Worm (Caenorhabditis elegans): ENCODE measurements around the gene fbxa-24.

The fbxa-24 gene

DNA sequence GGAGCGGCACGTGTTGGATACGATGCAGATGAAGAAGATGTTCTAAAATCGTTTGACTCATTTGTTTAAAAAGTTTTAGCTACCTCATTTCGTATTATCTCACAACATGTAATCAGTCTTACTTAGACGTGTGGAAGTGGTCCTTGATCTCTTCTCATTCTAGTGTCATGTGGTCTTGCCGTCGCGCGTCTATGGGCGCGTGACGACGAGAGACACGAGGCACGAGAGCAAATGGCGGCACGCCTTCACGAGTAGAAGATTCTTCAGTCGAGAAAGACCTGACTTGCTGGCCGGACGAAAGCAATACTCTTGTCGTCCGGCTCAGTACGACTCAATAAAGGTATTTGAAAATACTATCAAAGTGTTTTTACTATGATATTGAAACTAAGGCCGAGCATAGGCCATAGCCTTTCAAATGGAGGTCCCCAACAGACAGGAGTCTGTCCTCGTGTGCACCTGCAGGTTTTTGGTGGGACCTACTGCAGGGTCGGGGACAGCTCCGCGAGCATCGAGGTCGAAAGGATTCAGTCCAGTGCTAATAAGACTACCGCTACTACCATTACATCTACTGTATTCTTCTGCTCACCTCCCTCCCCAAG is at the start of gene fbxa-24:
Gene fbxa-24 (plus strand): TSS at position 276 of the 599 bp plus-strand sequence.
- peak; percentile 7 for TF ChIP-seq rnt-1 (tag; optimal IDR thresholded peaks at IDR 0.05)
- peak in 1 of 2 experiments; percentile 6 for TF ChIP-seq lin-35 (GFP tag; optimal IDR thresholded peaks at IDR 0.05)
- TF ChIP-seq nhr-71 (tag; optimal IDR thresholded peaks at IDR 0.05): peak; percentile 57
- peak; percentile 77 for TF ChIP-seq lin-14 (GFP tag; optimal IDR thresholded peaks at IDR 0.05)
- TF ChIP-seq dpl-1 (GFP tag; optimal IDR thresholded peaks at IDR 0.05): peak in 1 of 3 experiments; percentile 34
- peak; percentile 33 for TF ChIP-seq swsn-7 (tag; optimal IDR thresholded peaks at IDR 0.05)
- TF ChIP-seq nhr-19 (GFP tag; conservative IDR thresholded peaks at IDR 0.05): peak; percentile 58
- TF ChIP-seq xbp-1 (tag; optimal IDR thresholded peaks at IDR 0.05): peak; percentile 4
- TF ChIP-seq isw-1 (GFP tag; IDR thresholded peaks at IDR 0.05): peak; percentile 27
- TF ChIP-seq snu-23 (GFP tag; optimal IDR thresholded peaks at IDR 0.05): peak; percentile 30
- peak; percentile 9 for TF ChIP-seq dsc-1 (tag; optimal IDR thresholded peaks at IDR 0.05)
- TF ChIP-seq lsy-2 (tag; optimal IDR thresholded peaks at IDR 0.05): peak; percentile 30 to 46
- TF ChIP-seq mep-1 (tag; optimal IDR thresholded peaks at IDR 0.05): peak; percentile 38
- TF ChIP-seq F16B12.6 (tag; optimal IDR thresholded peaks at IDR 0.05): peak; percentile 6
- TF ChIP-seq nhr-47 (tag; optimal IDR thresholded peaks at IDR 0.05): peak; percentile 37
- TF ChIP-seq nhr-85 (tag): peak; percentile 65
- TF ChIP-seq efl-1 (optimal IDR thresholded peaks at IDR 0.05): peak; percentile 41 to 55
- TF ChIP-seq efl-1 (GFP tag; optimal IDR thresholded peaks at IDR 0.05 in 1 of 2): peak; percentile 22 to 50
- peak; percentile 6 for TF ChIP-seq egl-13 (tag; optimal IDR thresholded peaks at IDR 0.05)
- peak; percentile 72 for TF ChIP-seq fkh-8 (tag; optimal IDR thresholded peaks at IDR 0.05)
- peak; percentile 31 for TF ChIP-seq tbx-2 (tag; optimal IDR thresholded peaks at IDR 0.05)
- peak; percentile 23 for TF ChIP-seq unc-86 (tag; optimal IDR thresholded peaks at IDR 0.05)
- peak; percentile 34 for TF ChIP-seq nhr-20 (tag; optimal IDR thresholded peaks at IDR 0.05)

DNA sequence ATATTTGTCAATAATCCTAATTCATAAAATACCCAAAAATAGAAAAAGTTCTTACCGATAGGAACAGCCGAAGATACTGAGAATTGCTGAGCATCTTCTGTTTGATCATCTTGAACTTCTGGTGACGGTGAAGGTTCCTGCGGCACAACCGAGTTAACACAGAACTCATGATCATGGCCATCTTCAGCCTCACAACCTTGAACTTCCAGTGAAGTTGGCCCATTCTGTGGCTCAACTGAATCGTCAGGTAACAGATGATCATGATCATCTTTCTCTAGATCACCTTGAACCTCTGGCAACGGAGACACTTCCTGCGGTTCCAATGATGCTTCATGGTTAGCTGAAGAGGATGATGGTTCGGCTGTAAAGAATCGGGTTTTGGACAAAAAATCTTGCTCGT is 44.7 kb upstream of the fbxa-24 start:
- TF ChIP-seq ceh-63 (GFP tag; optimal IDR thresholded peaks at IDR 0.05) (no peak), egl-27 (tag; optimal IDR thresholded peaks at IDR 0.05) (no peak), nhr-12 (tag; optimal IDR thresholded peaks at IDR 0.05) (no peak), ces-1 (GFP tag; optimal IDR thresholded peaks at IDR 0.05) (no peak)

DNA sequence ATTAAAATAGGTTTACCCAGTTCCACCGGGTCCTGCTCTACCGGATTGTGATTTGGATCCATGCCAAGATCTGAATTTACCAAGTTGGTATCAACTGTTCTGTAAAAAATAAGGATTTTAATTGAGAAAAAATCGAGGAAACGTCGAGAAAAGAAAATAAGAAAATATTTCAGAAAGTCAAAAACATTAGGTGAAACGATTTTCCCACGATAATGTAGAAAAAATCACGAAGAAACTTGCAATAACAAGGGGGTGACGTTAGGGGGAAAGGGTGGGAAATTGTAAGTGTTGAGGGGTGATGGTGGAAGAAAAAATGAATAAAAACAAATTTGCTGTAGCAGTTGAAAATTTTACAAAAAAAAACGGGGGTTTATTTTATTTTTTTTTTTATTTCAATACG is 43.2 kb upstream of the fbxa-24 start, which contains the start of gene T24E12.10:
Gene T24E12.10 (minus strand): TSS at position 101 of the 400 bp plus-strand sequence.
- TF ChIP-seq efl-1 (optimal IDR thresholded peaks at IDR 0.05): no peak
- peak in 1 of 2 experiments; percentile 15 for TF ChIP-seq efl-1 (GFP tag; optimal IDR thresholded peaks at IDR 0.05 in 1 of 2)
- TF ChIP-seq sptf-1 (tag; optimal IDR thresholded peaks at IDR 0.05): no peak

DNA sequence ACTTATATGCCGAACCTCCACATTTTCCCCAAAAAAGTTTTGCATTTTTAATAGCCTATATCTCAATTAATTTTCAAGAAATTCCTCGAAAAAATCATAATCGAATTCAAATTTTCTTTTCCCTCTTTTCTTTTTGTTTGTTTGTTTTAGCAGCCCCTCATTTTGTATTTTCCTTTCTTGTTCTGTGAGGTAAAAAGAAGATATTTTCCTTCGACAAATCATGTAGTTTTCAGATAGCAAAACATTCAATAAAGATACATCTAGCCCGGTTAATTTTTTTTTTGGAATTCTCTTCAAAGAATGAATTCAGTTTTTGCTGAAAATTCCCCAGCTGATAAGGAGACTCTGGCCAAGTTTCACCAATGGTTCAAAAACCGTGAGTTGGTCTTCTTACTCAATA is 40.6 kb upstream of the fbxa-24 start, which contains the start of gene T24E12.3:
Gene T24E12.3 (plus strand): TSS at position 301 of the 400 bp plus-strand sequence.
- no peak for TF ChIP-seq nhr-20 (tag; optimal IDR thresholded peaks at IDR 0.05)
- TF ChIP-seq mef-2 (tag; optimal IDR thresholded peaks at IDR 0.05): no peak
- TF ChIP-seq pax-3 (tag; optimal IDR thresholded peaks at IDR 0.05): no peak
- TF ChIP-seq isw-1 (GFP tag; IDR thresholded peaks at IDR 0.05): no peak
- no peak for TF ChIP-seq alr-1 (tag; optimal IDR thresholded peaks at IDR 0.05; ENCODE audit: borderline replicate concordance)
- TF ChIP-seq tbx-2 (tag; optimal IDR thresholded peaks at IDR 0.05): no peak
- TF ChIP-seq nhr-237 (tag; optimal IDR thresholded peaks at IDR 0.05): no peak
- TF ChIP-seq vab-15 (tag; optimal IDR thresholded peaks at IDR 0.05): no peak
- TF ChIP-seq lsy-2 (tag; optimal IDR thresholded peaks at IDR 0.05): no peak
- TF ChIP-seq zip-4 (GFP tag; optimal IDR thresholded peaks at IDR 0.05): no peak
- no peak for TF ChIP-seq egl-13 (tag; optimal IDR thresholded peaks at IDR 0.05)

DNA sequence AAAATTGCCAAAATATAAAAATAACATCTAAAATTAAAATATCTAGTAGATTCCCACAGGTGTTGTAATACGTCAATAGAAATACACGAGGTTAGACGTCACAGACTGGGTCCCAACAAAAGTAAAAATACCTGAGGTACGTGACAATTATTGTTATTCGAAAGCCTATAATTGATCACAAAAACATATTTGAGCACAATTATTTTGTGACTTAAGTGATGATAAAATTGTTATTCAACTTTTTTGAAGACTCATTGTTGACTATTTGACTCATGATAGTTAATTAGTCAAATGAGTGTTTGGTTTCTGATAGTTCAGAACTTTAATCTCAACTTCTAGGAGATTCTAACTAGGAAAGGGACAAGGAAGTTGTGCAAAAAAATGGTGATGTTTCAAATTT is 38.5 kb upstream of the fbxa-24 start:
- TF ChIP-seq ceh-88 (GFP tag; IDR thresholded peaks at IDR 0.05) (no peak), mep-1 (tag; optimal IDR thresholded peaks at IDR 0.05) (no peak), alr-1 (tag; optimal IDR thresholded peaks at IDR 0.05; ENCODE audit: borderline replicate concordance) (no peak), mef-2 (tag; optimal IDR thresholded peaks at IDR 0.05) (no peak), fkh-8 (tag; optimal IDR thresholded peaks at IDR 0.05) (peak; percentile 51), lir-3 (tag; optimal IDR thresholded peaks at IDR 0.05; ENCODE audit: poor library complexity) (no peak), unc-30 (tag; optimal IDR thresholded peaks at IDR 0.05) (no peak), blmp-1 (tag; optimal IDR thresholded peaks at IDR 0.05) (no peak), aly-2 (tag; optimal IDR thresholded peaks at IDR 0.05) (no peak), nhr-47 (tag; optimal IDR thresholded peaks at IDR 0.05) (peak; percentile 1), ztf-4 (tag; optimal IDR thresholded peaks at IDR 0.05) (no peak), snpc-4 (tag; optimal IDR thresholded peaks at IDR 0.05) (no peak), fkh-10 (GFP tag; optimal IDR thresholded peaks at IDR 0.05) (peak; percentile 36), ama-1 (optimal IDR thresholded peaks at IDR 0.05) (no peak), vab-15 (tag; optimal IDR thresholded peaks at IDR 0.05) (no peak), ceh-90 (tag; optimal IDR thresholded peaks at IDR 0.05) (no peak), sup-37 (GFP tag; optimal IDR thresholded peaks at IDR 0.05) (no peak), snu-23 (GFP tag; optimal IDR thresholded peaks at IDR 0.05) (no peak)
